Worm (Caenorhabditis elegans) whole organism, L3 larva: ENCODE data around the gene fshr-1.

Experiments used
- R02D3.7 ChIP-seq: fragments of 150-350 bp; optimal IDR thresholded peaks from 2 replicates; lab custom pipeline; 2014; ENCODE audit warnings: missing biosample characterization, missing genetic modification characterization
- ZK546.5 ChIP-seq: sonication (generic microtip); optimal IDR thresholded peaks from 2 replicates; lab custom pipeline; 2017; ENCODE audit warnings: missing biosample characterization, missing genetic modification characterization
- aly-2 ChIP-seq: fragments of 150-350 bp; optimal IDR thresholded peaks from 2 replicates; lab custom pipeline; 2014; ENCODE audit warnings: missing biosample characterization, missing genetic modification characterization
- ama-1 ChIP-seq: fragments of 150-350 bp; optimal IDR thresholded peaks from 2 replicates; lab custom pipeline; 2018
- ceh-9 ChIP-seq: sonication (generic microtip); optimal IDR thresholded peaks from 2 replicates; lab custom pipeline; 2018; ENCODE audit warnings: missing biosample characterization, missing genetic modification characterization
- daf-12 ChIP-seq: fragments of 150-350 bp; optimal IDR thresholded peaks from 2 replicates; lab custom pipeline; 2014; ENCODE audit warnings: missing biosample characterization, missing genetic modification reagents, missing genetic modification characterization
- egl-27 ChIP-seq: sonication (generic microtip); optimal IDR thresholded peaks from 4 replicates; lab custom pipeline; 2017; ENCODE audit warnings: missing biosample characterization, missing genetic modification reagents, missing genetic modification characterization
- egl-5 ChIP-seq: fragments of 150-350 bp; optimal IDR thresholded peaks from 2 replicates; lab custom pipeline; 2017; ENCODE audit warnings: missing biosample characterization, missing genetic modification reagents, missing genetic modification characterization, inconsistent platforms
- elt-2 ChIP-seq: sonication (generic microtip); optimal IDR thresholded peaks from 2 replicates; lab custom pipeline; 2016; ENCODE audit warnings: missing genetic modification reagents, mild to moderate bottlenecking, missing genetic modification characterization, missing compliant biosample characterization
- elt-3 ChIP-seq, 3 experiments: fragments of 150-350 bp in 1 of 3; sonication (generic microtip) in 2 of 3; optimal IDR thresholded peaks; 2 replicates in 2 of 3; 4 replicates in 1 of 3; lab custom pipeline; 2014 to 2017; ENCODE audit warnings: missing biosample characterization in 3 of 3, missing genetic modification characterization in 3 of 3
- eor-1 ChIP-seq, 2 experiments: fragments of 150-350 bp; optimal IDR thresholded peaks; 2 replicates each; lab custom pipeline; 2014 to 2018; ENCODE audit warnings: missing biosample characterization in 2 of 2, missing genetic modification characterization in 2 of 2
- fkh-2 ChIP-seq: fragments of 150-350 bp; optimal IDR thresholded peaks from 2 replicates; lab custom pipeline; 2014; ENCODE audit warnings: missing biosample characterization, missing genetic modification reagents, missing genetic modification characterization
- fos-1 ChIP-seq: fragments of 150-350 bp; optimal IDR thresholded peaks from 2 replicates; lab custom pipeline; 2014; ENCODE audit warnings: missing biosample characterization, missing genetic modification characterization
- hmg-11 ChIP-seq: sonication (generic microtip); optimal IDR thresholded peaks from 2 replicates; lab custom pipeline; 2016; ENCODE audit warnings: missing genetic modification characterization, missing compliant biosample characterization
- jun-1 ChIP-seq: fragments of 150-350 bp; optimal IDR thresholded peaks from 2 replicates; lab custom pipeline; 2014; ENCODE audit warnings: missing biosample characterization, missing genetic modification reagents, missing genetic modification characterization
- lin-15B ChIP-seq: fragments of 150-350 bp; optimal IDR thresholded peaks from 2 replicates; lab custom pipeline; 2014; ENCODE audit warnings: missing biosample characterization, missing genetic modification characterization
- lin-39 ChIP-seq: fragments of 150-350 bp; optimal IDR thresholded peaks from 2 replicates; lab custom pipeline; 2018; ENCODE audit warnings: missing biosample characterization, missing genetic modification reagents, missing genetic modification characterization
- lsy-12 ChIP-seq: sonication (generic microtip); optimal IDR thresholded peaks from 2 replicates; lab custom pipeline; 2016; ENCODE audit warnings: mild to moderate bottlenecking, missing genetic modification characterization, missing compliant biosample characterization
- mdl-1 ChIP-seq: fragments of 150-350 bp; optimal IDR thresholded peaks from 2 replicates; lab custom pipeline; 2014; ENCODE audit warnings: missing biosample characterization, missing genetic modification characterization
- nfya-1 ChIP-seq: sonication (generic microtip); optimal IDR thresholded peaks from 2 replicates; lab custom pipeline; 2017; ENCODE audit warnings: missing genetic modification characterization, mild to moderate bottlenecking, missing compliant biosample characterization, antibody characterized with exemption, moderate library complexity; ENCODE audit not compliant: insufficient read depth
- nhr-11 ChIP-seq: fragments of 150-350 bp; optimal IDR thresholded peaks from 2 replicates; lab custom pipeline; 2014; ENCODE audit warnings: missing biosample characterization, missing genetic modification characterization
- nhr-12 ChIP-seq: fragments of 150-350 bp; optimal IDR thresholded peaks from 2 replicates; lab custom pipeline; 2014; ENCODE audit warnings: missing biosample characterization, missing genetic modification characterization
- nhr-28 ChIP-seq: fragments of 150-350 bp; optimal IDR thresholded peaks from 2 replicates; lab custom pipeline; 2014; ENCODE audit warnings: missing biosample characterization, missing genetic modification characterization
- nhr-43 ChIP-seq: sonication (generic microtip); optimal IDR thresholded peaks from 2 replicates; lab custom pipeline; 2016; ENCODE audit warnings: mild to moderate bottlenecking, missing genetic modification characterization, missing compliant biosample characterization; ENCODE audit not compliant: poor library complexity, severe bottlenecking
- nhr-67 ChIP-seq: fragments of 150-350 bp; optimal IDR thresholded peaks from 2 replicates; lab custom pipeline; 2014; ENCODE audit warnings: missing biosample characterization, missing genetic modification characterization
- nhr-76 ChIP-seq: fragments of 150-350 bp; sonication (generic microtip); optimal IDR thresholded peaks from 5 replicates; lab custom pipeline; 2014; ENCODE audit warnings: missing biosample characterization, missing genetic modification characterization
- nhr-77 ChIP-seq: fragments of 150-350 bp; optimal IDR thresholded peaks from 2 replicates; lab custom pipeline; 2014; ENCODE audit warnings: missing biosample characterization, missing genetic modification characterization
- pqm-1 ChIP-seq: fragments of 150-350 bp; optimal IDR thresholded peaks from 2 replicates; lab custom pipeline; 2017; ENCODE audit warnings: missing biosample characterization, missing genetic modification characterization, inconsistent platforms
- sea-2 ChIP-seq: fragments of 150-350 bp; sonication (generic microtip); optimal IDR thresholded peaks from 4 replicates; lab custom pipeline; 2014; ENCODE audit warnings: missing biosample characterization, missing genetic modification reagents, missing genetic modification characterization
- skn-1 ChIP-seq: fragments of 150-350 bp; optimal IDR thresholded peaks from 2 replicates; lab custom pipeline; 2014; ENCODE audit warnings: missing biosample characterization, missing genetic modification characterization
- snpc-4 ChIP-seq: fragments of 150-350 bp; optimal IDR thresholded peaks from 2 replicates; lab custom pipeline; 2014; ENCODE audit warnings: missing biosample characterization, missing genetic modification characterization
- tbx-2 ChIP-seq: sonication (generic microtip); optimal IDR thresholded peaks from 2 replicates; lab custom pipeline; 2016; ENCODE audit warnings: mild to moderate bottlenecking, missing genetic modification characterization, missing compliant biosample characterization
- unc-39 ChIP-seq: sonication (generic microtip); optimal IDR thresholded peaks from 4 replicates; lab custom pipeline; 2017; ENCODE audit warnings: missing biosample characterization, missing genetic modification characterization
- unc-62 ChIP-seq: fragments of 150-350 bp; sonication (generic microtip); optimal IDR thresholded peaks from 4 replicates; lab custom pipeline; 2014; ENCODE audit warnings: missing biosample characterization, missing genetic modification reagents, missing genetic modification characterization
- zag-1 ChIP-seq: fragments of 150-350 bp; optimal IDR thresholded peaks from 2 replicates; lab custom pipeline; 2014; ENCODE audit warnings: missing biosample characterization, missing genetic modification characterization
- ztf-4 ChIP-seq: fragments of 150-350 bp; optimal IDR thresholded peaks from 2 replicates; lab custom pipeline; 2014; ENCODE audit warnings: missing biosample characterization, missing genetic modification characterization

fshr-1 gene

ce11 chrV:9916665-9917064 is 27.0 kb downstream of the fshr-1 start, which contains the start of gene C50H2.4:
Gene C50H2.4 (plus strand): TSS chrV:9916965.
- no peak for TF ChIP-seq unc-39 (tag; lab: Kevin White, UChicago)
- no peak for TF ChIP-seq zag-1
- TF ChIP-seq ama-1 (lab: Kevin White, UChicago) = no peak
- no peak for TF ChIP-seq egl-5 (tag; lab: Kevin White, UChicago)
- no peak for TF ChIP-seq elt-2 (tag; lab: Kevin White, UChicago)
- TF ChIP-seq aly-2 (tag; lab: Kevin White, UChicago) = no peak
- TF ChIP-seq jun-1 = no peak
- TF ChIP-seq fkh-2 (tag; lab: Kevin White, UChicago) = no peak
- TF ChIP-seq fos-1 = no peak

- TF ChIP-seq daf-12 (tag; lab: Kevin White, UChicago) (no peak), lsy-12 (tag; lab: Kevin White, UChicago) (no peak), sea-2 (GFP tag; lab: Kevin White, UChicago) (no peak)
Observed at ce11 chrV:9918410-9918809, 28.8 kb downstream of the fshr-1 start, which contains the start of gene C50H2.5. Gene C50H2.5 (plus strand): TSS chrV:9918710.

- TF ChIP-seq R02D3.7 (tag; lab: Kevin White, UChicago) = no peak
- no peak for TF ChIP-seq ZK546.5 (tag; lab: Kevin White, UChicago)
- no peak for TF ChIP-seq aly-2 (tag; lab: Kevin White, UChicago)
- TF ChIP-seq tbx-2 (tag; lab: Kevin White, UChicago) = no peak
- TF ChIP-seq zag-1 = no peak
- TF ChIP-seq nhr-43 (tag; lab: Kevin White, UChicago) = no peak
- TF ChIP-seq jun-1 = no peak
- TF ChIP-seq elt-2 (tag; lab: Kevin White, UChicago) = no peak
- no peak for TF ChIP-seq ama-1 (lab: Kevin White, UChicago)
- no peak for TF ChIP-seq nhr-12 (tag; lab: Kevin White, UChicago)
- no peak for TF ChIP-seq elt-3 (tag; optimal IDR thresholded peaks at IDR 0.05; lab: Kevin White, UChicago)
- TF ChIP-seq nfya-1 (tag; lab: Kevin White, UChicago) = no peak
- no peak for TF ChIP-seq eor-1 (tag; optimal IDR thresholded peaks at IDR 0.05; lab: Kevin White, UChicago)
- TF ChIP-seq nhr-67 = no peak
- no peak for TF ChIP-seq egl-27 (tag; lab: Kevin White, UChicago)
- no peak for TF ChIP-seq nhr-76 (tag; lab: Kevin White, UChicago)
- TF ChIP-seq lin-15B (tag; lab: Kevin White, UChicago) = no peak
- no peak for TF ChIP-seq snpc-4 (tag; lab: Kevin White, UChicago)
- no peak for TF ChIP-seq lin-39 (tag; lab: Kevin White, UChicago)
Observed at ce11 chrV:9921288-9921687, 31.7 kb downstream of the fshr-1 start, which contains the start of gene ceh-75. Gene ceh-75 (plus strand): TSS chrV:9921337.

ce11 chrV:9922481-9922880 is 32.8 kb downstream of the fshr-1 start, which contains the start of gene C50H2.7:
Gene C50H2.7 (plus strand): TSS chrV:9922781.
- TF ChIP-seq fos-1 (no peak), egl-27 (tag; lab: Kevin White, UChicago) (no peak), lin-39 (tag; lab: Kevin White, UChicago) (no peak), unc-39 (tag; lab: Kevin White, UChicago) (no peak), mdl-1 (tag; lab: Kevin White, UChicago) (no peak), nhr-11 (tag; lab: Kevin White, UChicago) (no peak), pqm-1 (tag; lab: Kevin White, UChicago) (no peak), nhr-28 (tag; lab: Kevin White, UChicago) (no peak), nhr-67 (no peak), ZK546.5 (tag; lab: Kevin White, UChicago) (no peak), R02D3.7 (tag; lab: Kevin White, UChicago) (no peak), skn-1 (tag; lab: Kevin White, UChicago) (no peak), unc-62 (GFP tag; lab: Kevin White, UChicago) (no peak), ztf-4 (tag; lab: Kevin White, UChicago) (no peak), hmg-11 (tag; lab: Kevin White, UChicago) (no peak), nhr-77 (tag; lab: Kevin White, UChicago) (no peak), tbx-2 (tag; lab: Kevin White, UChicago) (no peak), lin-15B (tag; lab: Kevin White, UChicago) (no peak), eor-1 (tag; optimal IDR thresholded peaks at IDR 0.05; lab: Kevin White, UChicago) (no peak), ceh-9 (no peak)
